Worm (Caenorhabditis elegans): ENCODE data around the gene C15F1.8.

Gene C15F1.8

DNA sequence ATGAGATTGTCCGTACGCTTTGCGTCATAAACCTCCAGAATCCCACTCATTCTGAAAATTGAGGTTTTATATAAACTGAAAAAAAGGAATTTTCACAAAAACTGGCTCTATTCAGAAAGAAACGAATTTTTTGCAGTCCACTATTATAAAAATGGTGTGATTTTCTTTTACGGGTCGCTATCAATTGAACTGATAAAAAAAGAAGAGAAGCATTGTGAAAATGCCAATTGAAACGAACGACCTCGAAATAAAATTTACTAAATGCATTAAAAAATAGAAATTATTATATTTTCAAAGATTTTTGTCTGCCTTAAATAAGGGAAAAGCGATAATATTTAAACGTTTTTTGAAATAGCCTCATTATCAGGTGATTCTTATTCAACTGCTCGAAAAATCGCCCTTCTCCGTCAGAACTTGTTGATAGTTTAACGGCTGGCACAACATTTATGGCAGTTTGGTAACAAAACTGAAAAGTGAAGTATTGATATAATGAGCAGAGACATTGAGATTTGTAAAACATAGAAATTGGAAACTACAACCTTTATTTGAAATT is 5.4 kb downstream of the C15F1.8 start, which contains the start of gene art-1:
art-1 (minus strand) TSS at position 51 of the 553 bp plus-strand sequence.
- TF ChIP-seq pes-1 (GFP tag; IDR thresholded peaks at IDR 0.05) (no peak), hnd-1 (tag; optimal IDR thresholded peaks at IDR 0.05) (no peak), B0310.2 (tag; optimal IDR thresholded peaks at IDR 0.05) (no peak), hmg-4 (GFP tag; optimal IDR thresholded peaks at IDR 0.05) (no peak), sea-1 (GFP tag; conservative IDR thresholded peaks at IDR 0.05) (no peak), ceh-13 (GFP tag; optimal IDR thresholded peaks at IDR 0.05) (no peak), aly-1 (tag; optimal IDR thresholded peaks at IDR 0.05) (no peak), scrt-1 (GFP tag; IDR thresholded peaks at IDR 0.05) (no peak), tra-4 (tag; optimal IDR thresholded peaks at IDR 0.05) (no peak)

- TF ChIP-seq tbx-11 (GFP tag; IDR thresholded peaks at IDR 0.05), result no peak
- TF ChIP-seq pes-1 (GFP tag; IDR thresholded peaks at IDR 0.05), result no peak
These were observed 7.1 kb downstream of the C15F1.8 start, which contains the start of gene C15F1.5 for ce11 chrII:6970515-6970914. C15F1.5 (minus strand) TSS chrII:6970615.

DNA sequence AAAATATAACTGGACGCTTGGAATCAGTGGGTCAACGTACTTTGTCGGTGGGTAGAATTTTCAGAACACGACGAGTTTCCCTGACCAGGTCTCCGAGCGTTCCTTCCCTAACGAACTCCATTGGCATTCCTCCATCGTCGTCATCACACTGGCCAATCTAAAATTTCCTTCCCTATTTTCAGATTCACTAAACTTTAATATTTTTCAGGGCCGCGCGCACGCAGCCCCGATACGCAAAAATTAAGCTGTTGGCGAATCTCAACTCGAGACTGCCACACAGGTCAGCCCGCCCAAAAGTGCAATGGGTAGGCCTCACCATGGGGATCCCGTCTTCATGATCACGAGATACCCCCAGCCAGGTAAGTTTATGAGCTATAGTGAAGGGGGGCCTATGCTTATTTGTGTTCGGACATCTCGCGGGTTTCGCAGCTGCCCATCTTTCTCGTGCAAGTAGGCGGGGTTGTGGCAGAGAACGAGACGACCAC is 9.4 kb downstream of the C15F1.8 start:
- 0 out of 2 replicates have a peak, but pooled peaks have one; percentile 29 for TF ChIP-seq tbx-37 (GFP tag; conservative IDR thresholded peaks at IDR 0.05)
- peak; percentile 34 for TF ChIP-seq ceh-13 (GFP tag; optimal IDR thresholded peaks at IDR 0.05)
- TF ChIP-seq scrt-1 (GFP tag; IDR thresholded peaks at IDR 0.05), result peak; percentile 73; the same call in 1 of the 2 replicates
- TF ChIP-seq ceh-36 (tag; optimal IDR thresholded peaks at IDR 0.05), result peak; percentile 89
- TF ChIP-seq F13C5.2 (tag; optimal IDR thresholded peaks at IDR 0.05), result peak; percentile 34
- TF ChIP-seq hmg-4 (GFP tag; optimal IDR thresholded peaks at IDR 0.05), result peak; percentile 94
- peak; percentile 69 for TF ChIP-seq tra-4 (tag; optimal IDR thresholded peaks at IDR 0.05)
- TF ChIP-seq aly-1 (tag; optimal IDR thresholded peaks at IDR 0.05), result peak; percentile 45
- 0 out of 2 replicates have a peak, but pooled peaks have one; percentile 25 for TF ChIP-seq sea-1 (GFP tag; conservative IDR thresholded peaks at IDR 0.05)
- TF ChIP-seq pes-1 (GFP tag; IDR thresholded peaks at IDR 0.05), result peak; percentile 77
- peak; percentile 50 for TF ChIP-seq B0310.2 (tag; optimal IDR thresholded peaks at IDR 0.05)
- 0 out of 2 replicates have a peak, but pooled peaks have one; percentile 30 for TF ChIP-seq tbx-11 (GFP tag; IDR thresholded peaks at IDR 0.05)
- TF ChIP-seq ets-7 (tag; optimal IDR thresholded peaks at IDR 0.05), result no peak
- TF ChIP-seq hmbx-1 (tag; optimal IDR thresholded peaks at IDR 0.05), result peak; percentile 45
- TF ChIP-seq hnd-1 (tag; optimal IDR thresholded peaks at IDR 0.05), result no peak
- peak; percentile 45; the same call in 1 of the 2 replicates for TF ChIP-seq flt-1 (GFP tag; IDR thresholded peaks at IDR 0.05)
- TF ChIP-seq ama-1 (optimal IDR thresholded peaks at IDR 0.05), result peak; percentile 99

ce11 chrII:6967618-6968017 is 10.0 kb downstream of the C15F1.8 start, which contains the start of gene eif-2Bgamma:
eif-2Bgamma (minus strand) TSS chrII:6967648.
- no peak for TF ChIP-seq tra-4 (tag; optimal IDR thresholded peaks at IDR 0.05)
- TF ChIP-seq ama-1 (optimal IDR thresholded peaks at IDR 0.05), result no peak
- no peak for TF ChIP-seq sea-1 (GFP tag; conservative IDR thresholded peaks at IDR 0.05)
- no peak for TF ChIP-seq F13C5.2 (tag; optimal IDR thresholded peaks at IDR 0.05)
- no peak for TF ChIP-seq pes-1 (GFP tag; IDR thresholded peaks at IDR 0.05)
- TF ChIP-seq tbx-37 (GFP tag; conservative IDR thresholded peaks at IDR 0.05), result no peak
- TF ChIP-seq flt-1 (GFP tag; IDR thresholded peaks at IDR 0.05), result no peak
- no peak for TF ChIP-seq ets-7 (tag; optimal IDR thresholded peaks at IDR 0.05)
- TF ChIP-seq B0310.2 (tag; optimal IDR thresholded peaks at IDR 0.05), result no peak
- no peak for TF ChIP-seq tbx-11 (GFP tag; IDR thresholded peaks at IDR 0.05)
- no peak for TF ChIP-seq hmbx-1 (tag; optimal IDR thresholded peaks at IDR 0.05)
- no peak for TF ChIP-seq hnd-1 (tag; optimal IDR thresholded peaks at IDR 0.05)
- no peak for TF ChIP-seq aly-1 (tag; optimal IDR thresholded peaks at IDR 0.05)
- TF ChIP-seq ceh-36 (tag; optimal IDR thresholded peaks at IDR 0.05), result no peak
- no peak for TF ChIP-seq scrt-1 (GFP tag; IDR thresholded peaks at IDR 0.05)
- TF ChIP-seq ceh-13 (GFP tag; optimal IDR thresholded peaks at IDR 0.05), result no peak
- TF ChIP-seq hmg-4 (GFP tag; optimal IDR thresholded peaks at IDR 0.05), result no peak

DNA sequence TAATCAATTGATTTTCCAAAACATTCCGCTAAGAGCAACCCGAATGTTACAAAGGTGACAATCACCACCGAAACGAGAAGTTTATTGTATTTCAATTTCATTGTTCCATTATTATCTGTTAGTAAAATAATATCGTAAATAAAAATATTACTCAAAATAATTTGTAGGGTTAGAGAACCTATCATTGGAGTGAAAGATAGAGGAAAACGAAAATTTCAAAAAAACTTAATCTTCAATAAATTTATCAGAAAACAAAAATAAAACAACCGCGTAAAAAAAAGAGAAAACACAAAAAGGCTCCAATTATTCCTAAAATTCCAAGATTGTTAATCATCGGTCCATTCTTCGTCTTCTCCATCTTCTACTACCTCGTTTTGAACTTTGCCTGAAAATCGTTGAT is 12.1 kb downstream of the C15F1.8 start, which contains the start of gene tra-2:
tra-2 (minus strand) TSS at position 101 of the 400 bp plus-strand sequence.
- TF ChIP-seq tra-4 (tag; optimal IDR thresholded peaks at IDR 0.05), result no peak
- no peak for TF ChIP-seq hnd-1 (tag; optimal IDR thresholded peaks at IDR 0.05)
- TF ChIP-seq ama-1 (optimal IDR thresholded peaks at IDR 0.05), result no peak
- TF ChIP-seq scrt-1 (GFP tag; IDR thresholded peaks at IDR 0.05), result no peak
- no peak for TF ChIP-seq B0310.2 (tag; optimal IDR thresholded peaks at IDR 0.05)
- TF ChIP-seq aly-1 (tag; optimal IDR thresholded peaks at IDR 0.05), result no peak
- TF ChIP-seq ceh-36 (tag; optimal IDR thresholded peaks at IDR 0.05), result no peak
- TF ChIP-seq flt-1 (GFP tag; IDR thresholded peaks at IDR 0.05), result no peak

DNA sequence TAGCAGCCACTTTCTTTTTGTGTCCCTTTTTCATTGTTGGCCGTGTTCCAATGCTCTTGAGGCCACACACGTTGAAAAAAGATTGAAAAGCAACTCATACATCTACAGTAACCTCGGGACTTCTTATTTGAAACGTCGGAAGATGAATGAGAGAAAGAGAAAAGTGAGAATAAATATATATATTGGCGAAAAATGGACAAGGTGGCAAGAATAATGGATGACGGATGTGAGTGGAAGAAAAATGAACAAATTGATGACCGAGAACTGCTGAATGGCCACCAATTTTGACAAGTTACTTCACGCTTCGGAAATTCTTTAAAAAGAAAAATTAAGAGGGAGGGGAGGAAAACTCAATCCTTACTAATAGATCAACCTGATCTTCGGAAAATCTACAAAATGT is 19.5 kb downstream of the C15F1.8 start:
- TF ChIP-seq hnd-1 (tag; optimal IDR thresholded peaks at IDR 0.05) (no peak), ama-1 (optimal IDR thresholded peaks at IDR 0.05) (no peak), tbx-37 (GFP tag; conservative IDR thresholded peaks at IDR 0.05) (no peak), flt-1 (GFP tag; IDR thresholded peaks at IDR 0.05) (no peak), hmg-4 (GFP tag; optimal IDR thresholded peaks at IDR 0.05) (no peak), ets-7 (tag; optimal IDR thresholded peaks at IDR 0.05) (no peak), F13C5.2 (tag; optimal IDR thresholded peaks at IDR 0.05) (no peak), hmbx-1 (tag; optimal IDR thresholded peaks at IDR 0.05) (no peak), B0310.2 (tag; optimal IDR thresholded peaks at IDR 0.05) (no peak), scrt-1 (GFP tag; IDR thresholded peaks at IDR 0.05) (no peak), ceh-13 (GFP tag; optimal IDR thresholded peaks at IDR 0.05) (no peak), tbx-11 (GFP tag; IDR thresholded peaks at IDR 0.05) (no peak), tra-4 (tag; optimal IDR thresholded peaks at IDR 0.05) (no peak), pes-1 (GFP tag; IDR thresholded peaks at IDR 0.05) (no peak), ceh-36 (tag; optimal IDR thresholded peaks at IDR 0.05) (no peak), aly-1 (tag; optimal IDR thresholded peaks at IDR 0.05) (no peak), sea-1 (GFP tag; conservative IDR thresholded peaks at IDR 0.05) (no peak)

ce11 chrII:6955084-6955697 is 22.4 kb downstream of the C15F1.8 start:
- TF ChIP-seq sea-1 (GFP tag; conservative IDR thresholded peaks at IDR 0.05), result no peak
- TF ChIP-seq ceh-36 (tag; optimal IDR thresholded peaks at IDR 0.05), result no peak
- TF ChIP-seq pes-1 (GFP tag; IDR thresholded peaks at IDR 0.05), result no peak
- TF ChIP-seq hmbx-1 (tag; optimal IDR thresholded peaks at IDR 0.05), result no peak
- no peak for TF ChIP-seq flt-1 (GFP tag; IDR thresholded peaks at IDR 0.05)
- no peak for TF ChIP-seq ceh-13 (GFP tag; optimal IDR thresholded peaks at IDR 0.05)
